Worm (Caenorhabditis elegans) whole organism, early embryonic: ENCODE data around the gene srab-14.

Experiments
- B0310.2 ChIP-seq: sonication (generic microtip); optimal IDR thresholded peaks from 2 replicates; lab custom pipeline; 2016; ENCODE audit warnings: mild to moderate bottlenecking, missing genetic modification characterization, missing compliant biosample characterization
- aly-1 ChIP-seq: sonication (generic microtip); optimal IDR thresholded peaks from 2 replicates; lab custom pipeline; 2016; ENCODE audit warnings: missing genetic modification characterization, missing compliant biosample characterization
- ama-1 ChIP-seq: fragments of 150-350 bp; optimal IDR thresholded peaks from 2 replicates; lab custom pipeline; 2014
- ceh-13 ChIP-seq: fragments of 200-800 bp; sonication (Bioruptor generic); optimal IDR thresholded peaks from 2 replicates; lab custom pipeline; 2018; ENCODE audit warnings: mild to moderate bottlenecking, missing genetic modification characterization, missing compliant biosample characterization
- ets-7 ChIP-seq: sonication (generic microtip); optimal IDR thresholded peaks from 2 replicates; lab custom pipeline; 2016; ENCODE audit warnings: missing genotype, missing genetic modification characterization, missing compliant biosample characterization
- flt-1 ChIP-seq: fragments of 200-800 bp; sonication (Bioruptor generic); IDR thresholded peaks from 2 replicates; pipeline ENCODE4 v1.3.6; 2022; ENCODE audit warnings: missing genetic modification characterization, missing compliant biosample characterization
- hnd-1 ChIP-seq: sonication (generic microtip); optimal IDR thresholded peaks from 2 replicates; lab custom pipeline; 2016; ENCODE audit warnings: missing genetic modification characterization, missing compliant biosample characterization
- pes-1 ChIP-seq: fragments of 200-800 bp; sonication (Bioruptor generic); IDR thresholded peaks from 2 replicates; pipeline ENCODE4 v1.3.6; 2022; ENCODE audit warnings: missing genetic modification reagents, missing genetic modification characterization, missing compliant biosample characterization
- scrt-1 ChIP-seq: fragments of 200-800 bp; sonication (Bioruptor generic); IDR thresholded peaks from 2 replicates; pipeline ENCODE4 v1.3.6; 2022; ENCODE audit warnings: missing genetic modification characterization, missing compliant biosample characterization
- sea-1 ChIP-seq: fragments of 200-800 bp; sonication (Bioruptor generic); conservative IDR thresholded peaks from 2 replicates; pipeline ENCODE4 v1.3.6; 2022; ENCODE audit warnings: missing genetic modification characterization, missing compliant biosample characterization
- tbx-11 ChIP-seq: fragments of 200-800 bp; sonication (Bioruptor generic); IDR thresholded peaks from 2 replicates; pipeline ENCODE4 v1.3.6; 2022; ENCODE audit warnings: missing genetic modification characterization, missing compliant biosample characterization
- tra-4 ChIP-seq: sonication (generic microtip); optimal IDR thresholded peaks from 2 replicates; lab custom pipeline; 2017; ENCODE audit warnings: missing genetic modification characterization, missing compliant biosample characterization

- TF ChIP-seq B0310.2 (tag; lab: Kevin White, UChicago) (no peak), flt-1 (GFP tag; lab: Robert Waterston, UW) (no peak), ama-1 (lab: Kevin White, UChicago) (no peak), ets-7 (tag; lab: Kevin White, UChicago) (no peak), tra-4 (tag; lab: Kevin White, UChicago) (no peak), tbx-11 (GFP tag; lab: Robert Waterston, UW) (no peak), hnd-1 (tag; lab: Kevin White, UChicago) (no peak), scrt-1 (GFP tag; lab: Robert Waterston, UW) (no peak), sea-1 (GFP tag; lab: Robert Waterston, UW) (no peak), pes-1 (GFP tag; lab: Robert Waterston, UW) (no peak), aly-1 (tag; lab: Kevin White, UChicago) (no peak), ceh-13 (GFP tag; lab: Kevin White, UChicago) (no peak)
Measured at ce11 chrII:7542952-7543351, 43.7 kb upstream of the srab-14 start.
